Fruit fly (Drosophila melanogaster): ENCODE measurements around the gene CG32263.

CG32263 gene

DNA sequence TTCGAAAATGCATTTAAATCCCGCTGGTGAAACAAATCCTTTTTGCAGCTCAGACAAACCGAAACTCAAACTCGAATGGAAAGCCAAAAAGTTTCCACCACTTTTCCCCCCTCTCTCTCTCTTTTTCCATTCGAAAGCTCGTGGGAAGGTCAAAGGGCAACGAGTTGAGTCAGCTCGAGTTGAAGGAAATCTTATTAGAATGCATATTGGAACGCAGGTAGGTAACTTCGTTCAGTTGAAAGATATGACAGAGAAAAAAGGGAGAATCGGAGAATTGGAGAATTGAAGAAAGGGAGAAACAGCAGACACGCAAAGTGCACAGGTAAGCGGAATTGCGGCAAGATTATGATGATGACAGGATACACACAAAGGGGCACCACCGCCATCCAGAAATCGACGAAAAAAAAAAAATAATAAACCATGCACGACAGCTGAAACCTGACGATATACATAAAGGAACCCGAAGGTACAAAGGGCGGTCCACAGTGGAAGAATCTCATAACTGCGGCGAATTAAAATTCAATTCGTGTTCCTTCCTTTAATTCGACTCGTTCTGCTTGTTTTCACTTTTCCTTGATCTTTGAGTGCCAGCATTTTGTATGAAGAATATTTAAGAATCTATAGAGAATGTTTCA, 28.2 kb downstream of the CG32263 start:
- TF ChIP-seq psq (GFP tag; optimal IDR thresholded peaks at IDR 0.05) (peak; percentile 92), HLH106 (tag; optimal IDR thresholded peaks at IDR 0.05) (no peak), Vsx2 (GFP tag; optimal IDR thresholded peaks at IDR 0.05; ENCODE audit: partially characterized antibody) (no peak), Hnf4 (GFP tag; optimal IDR thresholded peaks at IDR 0.05) (peak; percentile 19)

DNA sequence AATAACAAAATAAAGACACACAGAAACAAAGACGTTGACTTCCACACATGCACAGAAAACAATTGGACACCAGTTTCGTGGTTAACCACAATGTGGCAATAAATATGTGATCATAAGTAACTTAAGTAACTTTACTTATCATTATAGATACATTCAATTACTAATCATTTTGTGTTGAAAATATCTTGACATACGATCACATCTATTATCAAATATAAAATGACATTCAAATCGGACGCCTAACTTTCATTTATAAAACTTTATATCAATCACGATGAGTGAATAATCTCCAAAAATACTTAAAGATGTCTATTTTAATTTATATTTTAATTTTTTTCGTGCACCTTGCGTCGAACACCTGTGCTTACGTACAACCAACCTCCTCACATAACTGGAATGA, 32.5 kb downstream of the CG32263 start:
- no peak for TF ChIP-seq Vsx2 (GFP tag; optimal IDR thresholded peaks at IDR 0.05; ENCODE audit: partially characterized antibody)
- peak; percentile 3 for TF ChIP-seq rgr (GFP tag; optimal IDR thresholded peaks at IDR 0.05)
- peak; percentile 41 for TF ChIP-seq dmrt93B (GFP tag; optimal IDR thresholded peaks at IDR 0.05)
- peak; percentile 62 for TF ChIP-seq HLH106 (tag; optimal IDR thresholded peaks at IDR 0.05)
- TF ChIP-seq ey (GFP tag; optimal IDR thresholded peaks at IDR 0.05): peak; percentile 35
- TF ChIP-seq jim (GFP tag; optimal IDR thresholded peaks at IDR 0.05): no peak
- peak; percentile 14 for TF ChIP-seq psq (GFP tag; optimal IDR thresholded peaks at IDR 0.05)

dm6 chr3L:3776559-3777097, 34.3 kb downstream of the CG32263 start:
- TF ChIP-seq HLH106 (tag; optimal IDR thresholded peaks at IDR 0.05) (no peak), Sp1 (GFP tag; optimal IDR thresholded peaks at IDR 0.05) (peak; percentile 0), brk (GFP tag; optimal IDR thresholded peaks at IDR 0.05) (no peak), CrebA (GFP tag; optimal IDR thresholded peaks at IDR 0.05; ENCODE audit: borderline replicate concordance) (peak; percentile 46), jim (GFP tag; optimal IDR thresholded peaks at IDR 0.05) (no peak)

- no peak for TF ChIP-seq foxo (GFP tag; optimal IDR thresholded peaks at IDR 0.05)
Measured at dm6 chr3L:3773317-3773716, 37.6 kb downstream of the CG32263 start.

DNA sequence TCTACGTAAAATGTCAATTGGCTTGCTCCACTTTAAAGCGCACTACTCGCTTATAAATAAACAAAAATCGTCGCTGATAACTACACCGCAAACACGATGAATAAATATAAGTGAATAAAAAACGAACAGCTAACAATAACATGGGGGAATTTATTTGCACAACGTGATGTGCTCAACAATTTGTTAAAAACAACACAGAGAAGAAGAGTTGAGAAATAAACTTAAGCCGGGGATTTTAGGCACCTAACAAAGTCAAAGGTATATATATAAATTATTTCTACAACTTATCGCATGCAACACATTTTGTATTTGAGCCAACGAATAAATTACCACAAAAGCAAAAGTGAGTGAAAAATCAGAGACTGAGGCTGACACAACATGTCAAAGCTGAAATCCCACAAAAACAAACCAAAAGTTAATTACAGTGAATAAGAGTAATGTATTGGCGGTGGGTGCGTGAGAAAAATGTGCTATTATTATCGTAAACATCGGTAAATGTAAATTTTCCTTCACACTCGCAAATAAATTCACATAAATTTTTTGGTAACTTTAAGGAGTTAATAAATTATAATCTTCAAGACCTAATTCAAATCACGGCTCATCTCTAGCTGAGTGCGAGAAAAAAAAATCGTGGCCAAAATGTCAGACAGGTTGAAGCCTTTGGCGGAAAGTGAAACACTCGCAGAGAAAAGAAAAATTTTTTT, 38.5 kb downstream of the CG32263 start:
- TF ChIP-seq br (GFP tag; optimal IDR thresholded peaks at IDR 0.05) (peak; percentile 31), Mio (GFP tag; optimal IDR thresholded peaks at IDR 0.05) (no peak), CG32264 (GFP tag; optimal IDR thresholded peaks at IDR 0.05) (peak; percentile 18), fru (GFP tag; optimal IDR thresholded peaks at IDR 0.05) (peak; percentile 11), dl (GFP tag; optimal IDR thresholded peaks at IDR 0.05; ENCODE audit: insufficient read depth in 1 of 2, partially characterized antibody in 2 of 2) (no peak), brk (GFP tag; optimal IDR thresholded peaks at IDR 0.05) (no peak), ey (GFP tag; optimal IDR thresholded peaks at IDR 0.05) (peak; percentile 25), OdsH (GFP tag; optimal IDR thresholded peaks at IDR 0.05) (peak; percentile 42), rgr (GFP tag; optimal IDR thresholded peaks at IDR 0.05) (peak; percentile 39), h (GFP tag; optimal IDR thresholded peaks at IDR 0.05) (peak; percentile 13), CrebA (GFP tag; optimal IDR thresholded peaks at IDR 0.05; ENCODE audit: borderline replicate concordance) (no peak), Abd-B (GFP tag; optimal IDR thresholded peaks at IDR 0.05) (no peak)

DNA sequence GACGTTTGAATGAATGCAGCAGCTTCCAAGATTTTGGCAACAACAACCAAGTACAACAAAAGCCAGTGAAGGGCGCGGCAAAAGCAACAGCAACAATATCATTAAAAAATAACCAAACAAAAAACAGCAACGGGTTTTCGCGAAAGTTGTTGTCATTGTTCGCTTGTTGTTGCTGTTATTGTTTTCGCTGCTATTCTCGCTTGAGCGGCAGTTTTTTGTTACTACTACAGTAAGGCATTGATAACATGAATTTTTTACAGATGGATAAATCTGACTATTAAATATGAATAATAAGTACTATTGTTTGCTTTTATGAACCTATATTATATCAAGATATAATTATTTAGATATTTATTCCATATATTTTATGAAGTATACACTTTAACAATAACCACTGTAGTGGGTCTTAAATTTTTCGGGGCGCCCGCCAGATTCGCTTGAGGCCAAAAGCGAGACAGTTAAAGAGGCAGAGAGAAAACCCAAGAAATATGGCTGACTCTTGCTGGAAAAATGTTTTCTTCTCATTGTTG, 39.4 kb downstream of the CG32263 start:
- TF ChIP-seq Jra (GFP tag; optimal IDR thresholded peaks at IDR 0.05) (no peak), lola (GFP tag; optimal IDR thresholded peaks at IDR 0.05) (no peak), Hr83 (GFP tag; optimal IDR thresholded peaks at IDR 0.05; ENCODE audit: poor library complexity, severe bottlenecking) (no peak), brk (GFP tag; optimal IDR thresholded peaks at IDR 0.05) (peak; percentile 23), pan (optimal IDR thresholded peaks at IDR 0.05) (no peak), Hr78 (GFP tag; optimal IDR thresholded peaks at IDR 0.05) (no peak), woc (GFP tag; optimal IDR thresholded peaks at IDR 0.05) (peak; percentile 48), Dif (GFP tag; optimal IDR thresholded peaks at IDR 0.05; ENCODE audit: partially characterized antibody) (no peak), dsf (GFP tag; optimal IDR thresholded peaks at IDR 0.05; ENCODE audit: borderline replicate concordance) (no peak), N (GFP tag; optimal IDR thresholded peaks at IDR 0.05) (no peak), HLH106 (tag; optimal IDR thresholded peaks at IDR 0.05) (peak; percentile 86), Vsx2 (GFP tag; optimal IDR thresholded peaks at IDR 0.05; ENCODE audit: partially characterized antibody) (peak; percentile 20), psq (GFP tag; optimal IDR thresholded peaks at IDR 0.05) (peak; percentile 82), Dfd (GFP tag; optimal IDR thresholded peaks at IDR 0.05) (no peak), fru (GFP tag; optimal IDR thresholded peaks at IDR 0.05) (peak; percentile 69), usp (GFP tag; optimal IDR thresholded peaks at IDR 0.05) (no peak), GATAd (GFP tag; optimal IDR thresholded peaks at IDR 0.05) (no peak), CG32264 (GFP tag; optimal IDR thresholded peaks at IDR 0.05) (no peak), dmrt93B (GFP tag; optimal IDR thresholded peaks at IDR 0.05) (peak; percentile 54), Rel (GFP tag; optimal IDR thresholded peaks at IDR 0.05) (peak; percentile 6), Rel (tag; optimal IDR thresholded peaks at IDR 0.05) (peak; percentile 42), br (GFP tag; optimal IDR thresholded peaks at IDR 0.05) (peak; percentile 19), CG9705 (GFP tag; optimal IDR thresholded peaks at IDR 0.05) (peak; percentile 39), h (GFP tag; optimal IDR thresholded peaks at IDR 0.05) (peak; percentile 68), sage (GFP tag; optimal IDR thresholded peaks at IDR 0.05) (peak; percentile 12)

All from whole organism, wandering third instar larva.